Fruit fly (Drosophila melanogaster) whole organism, adult: ENCODE results near the gene srl.

Source experiments
- CG11617 ChIP-seq: fragments of 200-800 bp; sonication (Bioruptor generic); optimal IDR thresholded peaks from 2 replicates; lab custom pipeline; 2017; ENCODE audit warnings: mild to moderate bottlenecking, missing biosample characterization, missing genetic modification reagents, missing genetic modification characterization
- CG12768 ChIP-seq: fragments of 200-800 bp; sonication (Bioruptor generic); optimal IDR thresholded peaks from 2 replicates; lab custom pipeline; 2017; ENCODE audit warnings: missing biosample characterization, missing genetic modification characterization, mild to moderate bottlenecking, moderate library complexity, missing genetic modification reagents
- CG14711 ChIP-seq: fragments of 200-800 bp; sonication (Bioruptor generic); optimal IDR thresholded peaks from 2 replicates; lab custom pipeline; 2018; ENCODE audit warnings: missing biosample characterization, mild to moderate bottlenecking, missing genetic modification characterization, moderate library complexity
- CG1620 ChIP-seq: fragments of 200-800 bp; sonication (Bioruptor generic); optimal IDR thresholded peaks from 2 replicates; lab custom pipeline; 2016; ENCODE audit warnings: missing biosample characterization, missing genetic modification characterization
- CG33017 ChIP-seq: fragments of 200-800 bp; sonication (Bioruptor generic); optimal IDR thresholded peaks from 2 replicates; lab custom pipeline; 2018; ENCODE audit warnings: missing biosample characterization, mild to moderate bottlenecking, missing genetic modification characterization, moderate library complexity
- CG5204 ChIP-seq: fragments of 200-800 bp; sonication (Bioruptor generic); optimal IDR thresholded peaks from 2 replicates; lab custom pipeline; 2016; ENCODE audit warnings: missing biosample characterization, missing genetic modification characterization
- CG7045 ChIP-seq: fragments of 200-800 bp; sonication (Bioruptor generic); optimal IDR thresholded peaks from 2 replicates; lab custom pipeline; 2017; ENCODE audit warnings: missing biosample characterization, mild to moderate bottlenecking, missing genetic modification characterization
- CG7101 ChIP-seq: fragments of 200-800 bp; sonication (Bioruptor generic); optimal IDR thresholded peaks from 2 replicates; lab custom pipeline; 2018; ENCODE audit warnings: missing biosample characterization, mild to moderate bottlenecking, missing genetic modification characterization, moderate library complexity
- Clk ChIP-seq: fragments of 200-800 bp; sonication (Bioruptor generic); optimal IDR thresholded peaks from 2 replicates; lab custom pipeline; 2017; ENCODE audit warnings: missing biosample characterization, missing genetic modification characterization
- Crg-1 ChIP-seq: fragments of 200-800 bp; sonication (Bioruptor generic); optimal IDR thresholded peaks from 2 replicates; lab custom pipeline; 2016; ENCODE audit warnings: missing biosample characterization, missing genetic modification characterization
- Hr96 ChIP-seq: fragments of 200-800 bp; sonication (Bioruptor generic); optimal IDR thresholded peaks from 2 replicates; lab custom pipeline; 2016; ENCODE audit warnings: missing biosample characterization, missing genetic modification characterization
- Mnt ChIP-seq: fragments of 200-800 bp; sonication (Bioruptor generic); optimal IDR thresholded peaks from 2 replicates; lab custom pipeline; 2016; ENCODE audit warnings: missing biosample characterization, mild to moderate bottlenecking, missing genetic modification characterization
- bab1 ChIP-seq: fragments of 200-800 bp; sonication (Bioruptor generic); optimal IDR thresholded peaks from 3 replicates; lab custom pipeline; 2019; ENCODE audit warnings: missing biosample characterization, mild to moderate bottlenecking, missing genetic modification characterization, moderate library complexity
- cic ChIP-seq: fragments of 200-800 bp; sonication (Bioruptor generic); optimal IDR thresholded peaks from 2 replicates; lab custom pipeline; 2017; ENCODE audit warnings: missing biosample characterization, mild to moderate bottlenecking, missing genetic modification characterization, moderate library complexity
- cnc ChIP-seq, 2 experiments: fragments of >200 bp; optimal IDR thresholded peaks; 2 replicates each; lab custom pipeline; 2017
- kay ChIP-seq: fragments of 200-800 bp; sonication (Bioruptor generic); peaks from one replicate; lab custom pipeline; 2016; ENCODE audit warnings: missing biosample characterization, missing genetic modification characterization, borderline replicate concordance
- ovo ChIP-seq: fragments of 200-800 bp; sonication (Bioruptor generic); optimal IDR thresholded peaks from 2 replicates; lab custom pipeline; 2016; ENCODE audit warnings: missing biosample characterization, missing genetic modification characterization
- pad ChIP-seq: fragments of 200-800 bp; sonication (Bioruptor generic); optimal IDR thresholded peaks from 3 replicates; lab custom pipeline; 2017; ENCODE audit warnings: missing biosample characterization, missing genetic modification characterization, mild to moderate bottlenecking, moderate library complexity, missing genetic modification reagents
- tj ChIP-seq: fragments of 200-800 bp; sonication (Bioruptor generic); optimal IDR thresholded peaks from 3 replicates; lab custom pipeline; 2017; ENCODE audit warnings: missing biosample characterization, mild to moderate bottlenecking, missing genetic modification characterization, moderate library complexity
- toe ChIP-seq: fragments of 200-800 bp; sonication (Bioruptor generic); optimal IDR thresholded peaks from 2 replicates; lab custom pipeline; 2016; ENCODE audit warnings: missing biosample characterization, missing genetic modification characterization

Gene srl

dm6 chr3R:4401977-4402589, 27.1 kb downstream of the srl start, which contains the start of gene CG9853:
Gene CG9853, minus strand, starts transcription at chr3R:4402027.
- TF ChIP-seq CG7101 (tag; lab: Kevin White, UChicago) (no peak), CG11617 (GFP tag; lab: Kevin White, UChicago) (no peak), kay (GFP tag; lab: Kevin White, UChicago) (no peak), CG12768 (GFP tag; lab: Kevin White, UChicago) (no peak), CG5204 (no peak), CG1620 (no peak), toe (GFP tag; lab: Kevin White, UChicago) (no peak), Hr96 (GFP tag; lab: Kevin White, UChicago) (no peak), CG14711 (tag; lab: Kevin White, UChicago) (no peak), pad (no peak), bab1 (GFP tag; lab: Kevin White, UChicago) (no peak), tj (GFP tag; lab: Kevin White, UChicago) (no peak), Crg-1 (GFP tag; lab: Kevin White, UChicago) (no peak), Mnt (GFP tag; lab: Kevin White, UChicago) (no peak), cnc (optimal IDR thresholded peaks at IDR 0.05; lab: Kevin White, UChicago) (no peak), ovo (GFP tag; lab: Kevin White, UChicago) (no peak), Clk (GFP tag; lab: Kevin White, UChicago) (no peak), cic (GFP tag; lab: Kevin White, UChicago) (no peak), CG7045 (no peak)

- TF ChIP-seq CG12768 (GFP tag; lab: Kevin White, UChicago) (no peak), CG7045 (no peak), kay (GFP tag; lab: Kevin White, UChicago) (no peak), cnc (optimal IDR thresholded peaks at IDR 0.05; lab: Kevin White, UChicago) (no peak), CG5204 (no peak), CG33017 (tag; lab: Kevin White, UChicago) (no peak), pad (no peak)
These were observed 28.7 kb downstream of the srl start, which contains the start of gene CG14647 for dm6 chr3R:4400497-4400833. Gene CG14647, plus strand, starts transcription at chr3R:4400510.

dm6 chr3R:4399810-4400496, 29.2 kb downstream of the srl start:
- TF ChIP-seq CG11617 (GFP tag; lab: Kevin White, UChicago) (peak; percentile 18), toe (GFP tag; lab: Kevin White, UChicago) (peak; percentile 46), Crg-1 (GFP tag; lab: Kevin White, UChicago) (no peak), cic (GFP tag; lab: Kevin White, UChicago) (no peak)

- peak; percentile 66 for TF ChIP-seq bab1 (GFP tag; lab: Kevin White, UChicago)
- no peak for TF ChIP-seq CG5204
These were observed 31.6 kb downstream of the srl start, which contains the start of gene CG9855 for dm6 chr3R:4397403-4398079. Gene CG9855, minus strand, starts transcription at chr3R:4397875.

- TF ChIP-seq kay (GFP tag; lab: Kevin White, UChicago) (peak; percentile 98), Clk (GFP tag; lab: Kevin White, UChicago) (peak; percentile 65), bab1 (GFP tag; lab: Kevin White, UChicago) (peak; percentile 94), Crg-1 (GFP tag; lab: Kevin White, UChicago) (peak; percentile 35), pad (peak; percentile 66), CG14711 (tag; lab: Kevin White, UChicago) (peak; percentile 84), CG33017 (tag; lab: Kevin White, UChicago) (peak; percentile 93), CG5204 (no peak), CG12768 (GFP tag; lab: Kevin White, UChicago) (peak; percentile 90), cnc (optimal IDR thresholded peaks at IDR 0.05; lab: Kevin White, UChicago) (no peak), CG11617 (GFP tag; lab: Kevin White, UChicago) (peak; percentile 83), tj (GFP tag; lab: Kevin White, UChicago) (peak; percentile 53), CG1620 (peak; percentile 20), CG7101 (tag; lab: Kevin White, UChicago) (peak; percentile 90), CG7045 (peak; percentile 82), toe (GFP tag; lab: Kevin White, UChicago) (peak; percentile 58), Hr96 (GFP tag; lab: Kevin White, UChicago) (peak; percentile 82), cic (GFP tag; lab: Kevin White, UChicago) (peak; percentile 78), Mnt (GFP tag; lab: Kevin White, UChicago) (peak; percentile 77), ovo (GFP tag; lab: Kevin White, UChicago) (peak; percentile 49)
These were observed 34.2 kb downstream of the srl start for dm6 chr3R:4394654-4395581.
